Fruit fly (Drosophila melanogaster) Kc167 (cell line): ENCODE results near the gene SMC1.

Experiments
- Sin3A ChIP-seq: fragments of >200 bp; optimal IDR thresholded peaks from 2 replicates; lab custom pipeline; 2018; ENCODE audit warnings: missing external identifiers
- psq ChIP-seq: fragments of >200 bp; optimal IDR thresholded peaks from 2 replicates; lab custom pipeline; 2017; ENCODE audit warnings: missing external identifiers
- ttk ChIP-seq: sonication (Bioruptor generic); optimal IDR thresholded peaks from 2 replicates; lab custom pipeline; 2017; ENCODE audit warnings: missing external identifiers

DNA sequence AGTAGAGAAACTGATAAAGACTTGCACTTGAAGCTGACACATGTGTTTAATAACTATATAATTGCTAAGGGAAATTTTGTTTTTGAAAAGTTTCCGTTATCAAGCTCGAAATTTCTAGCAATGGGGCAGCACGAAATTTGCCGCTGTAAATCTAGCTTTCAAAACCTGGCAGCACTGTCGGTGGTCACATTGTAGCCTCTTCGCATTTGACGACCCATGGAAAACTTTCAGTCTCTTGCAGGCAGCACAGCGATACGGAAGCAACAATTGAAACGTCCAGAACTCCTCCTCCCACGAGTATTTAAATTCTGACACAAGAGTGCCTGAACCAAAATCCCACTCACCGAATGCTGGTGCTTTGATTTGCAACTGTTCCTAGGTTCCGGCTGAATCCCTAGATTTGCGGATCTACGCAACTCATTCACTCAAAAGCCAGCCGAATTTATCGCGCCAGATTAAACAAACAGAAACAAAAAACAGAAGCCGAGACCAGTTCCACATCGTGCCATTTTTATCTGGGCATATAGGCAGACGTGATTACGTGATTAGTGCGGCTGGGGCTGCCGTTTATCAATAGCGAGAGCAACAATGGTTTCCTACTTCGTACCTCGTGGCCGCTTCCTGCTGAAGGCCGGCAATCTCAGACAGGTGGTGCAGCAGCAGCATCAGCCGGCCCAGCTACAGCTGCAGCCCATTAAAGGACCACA is 6.5 kb upstream of the SMC1 start:
- TF ChIP-seq ttk (lab: Kevin White, UChicago) (no peak), psq (lab: Kevin White, UChicago) (no peak), Sin3A (lab: Kevin White, UChicago) (no peak)
